Worm (Caenorhabditis elegans): Measurements from ENCODE around the gene lonp-2.

Gene lonp-2

DNA sequence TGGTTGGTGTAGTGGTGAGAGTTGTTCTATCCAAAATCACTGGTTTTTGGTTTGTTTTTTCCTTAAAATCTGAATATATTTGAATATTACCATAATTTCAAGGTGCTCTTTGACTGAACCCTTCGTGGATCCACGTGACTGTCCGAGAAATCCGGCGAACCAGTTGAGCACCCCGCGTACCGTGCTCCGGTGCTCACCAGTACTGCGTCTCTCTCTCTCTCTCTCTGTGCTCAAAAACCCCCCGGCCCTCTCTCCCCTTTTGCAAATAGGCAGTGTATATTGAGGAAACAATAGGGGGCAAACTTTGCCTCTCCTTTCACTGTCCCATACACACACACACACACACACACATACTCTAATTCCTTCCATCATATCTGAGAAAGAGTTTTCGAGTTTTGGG is 42.4 kb downstream of the lonp-2 start:
- TF ChIP-seq pha-4 (tag; optimal IDR thresholded peaks at IDR 0.05): peak; percentile 30
- TF ChIP-seq ceh-39 (tag; optimal IDR thresholded peaks at IDR 0.05): no peak
- TF ChIP-seq nhr-237 (tag; optimal IDR thresholded peaks at IDR 0.05): no peak
- no peak for TF ChIP-seq lsy-2 (tag; optimal IDR thresholded peaks at IDR 0.05)

DNA sequence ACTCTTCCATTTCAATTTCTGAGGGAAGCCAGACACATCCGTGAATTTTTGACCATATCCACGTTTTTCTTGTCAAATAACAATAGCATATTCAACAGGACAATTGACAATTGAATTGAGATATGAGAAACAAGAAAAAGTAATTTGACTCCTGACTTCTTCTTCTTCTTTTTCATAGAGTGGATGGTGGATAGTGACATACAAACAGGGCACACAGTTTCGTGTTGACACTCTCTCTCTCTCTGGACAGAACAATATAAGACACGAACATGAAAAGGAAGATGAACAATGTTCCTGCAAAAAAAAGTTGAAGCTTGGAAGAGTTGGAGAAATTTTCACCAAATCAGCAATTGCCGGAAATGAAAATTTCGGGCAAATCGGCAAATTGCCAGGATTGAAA is 43.5 kb downstream of the lonp-2 start:
- TF ChIP-seq nhr-76 (tag; optimal IDR thresholded peaks at IDR 0.05): no peak
- no peak for TF ChIP-seq flh-1 (GFP tag; optimal IDR thresholded peaks at IDR 0.05)
- no peak for TF ChIP-seq drap-1 (GFP tag; optimal IDR thresholded peaks at IDR 0.05)
- TF ChIP-seq ztf-11 (tag; optimal IDR thresholded peaks at IDR 0.05): no peak
- TF ChIP-seq nhr-28 (tag; optimal IDR thresholded peaks at IDR 0.05): no peak
- TF ChIP-seq M03D4.4 (tag; optimal IDR thresholded peaks at IDR 0.05): no peak
- no peak for TF ChIP-seq mls-2 (tag; optimal IDR thresholded peaks at IDR 0.05)
- no peak for TF ChIP-seq nhr-12 (tag; optimal IDR thresholded peaks at IDR 0.05)
- TF ChIP-seq tbx-8 (GFP tag; optimal IDR thresholded peaks at IDR 0.05): no peak
- TF ChIP-seq ces-1 (GFP tag; optimal IDR thresholded peaks at IDR 0.05): no peak
- no peak for TF ChIP-seq unc-39 (tag; optimal IDR thresholded peaks at IDR 0.05)
- no peak for TF ChIP-seq blmp-1 (tag; optimal IDR thresholded peaks at IDR 0.05)
- no peak for TF ChIP-seq unc-120 (tag; optimal IDR thresholded peaks at IDR 0.05; ENCODE audit: poor library complexity, severe bottlenecking)
- TF ChIP-seq ceh-83 (GFP tag; optimal IDR thresholded peaks at IDR 0.05): no peak
- TF ChIP-seq ham-2 (GFP tag; optimal IDR thresholded peaks at IDR 0.05): no peak
- no peak for TF ChIP-seq bed-3 (GFP tag; optimal IDR thresholded peaks at IDR 0.05)

DNA sequence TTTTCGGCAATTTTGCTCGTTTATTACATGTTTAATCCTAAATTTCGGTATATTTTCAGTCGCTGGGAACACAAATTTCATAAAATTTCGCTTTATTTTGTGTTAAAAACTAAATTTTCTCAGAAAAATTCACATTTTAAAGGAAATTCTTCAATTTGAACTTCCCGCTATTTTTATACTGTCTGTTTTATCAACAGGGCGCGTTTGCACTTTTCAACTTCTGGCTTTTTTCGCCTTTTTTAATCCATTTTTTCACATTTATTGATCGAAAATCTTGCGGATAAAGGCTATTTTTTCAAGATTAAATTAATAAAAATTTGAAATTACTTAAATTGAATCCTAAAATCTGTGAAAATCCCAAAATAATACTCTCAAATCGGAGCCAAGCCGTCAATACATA is 44.6 kb downstream of the lonp-2 start:
- TF ChIP-seq lin-13 (tag; optimal IDR thresholded peaks at IDR 0.05) (no peak), lsy-2 (tag; optimal IDR thresholded peaks at IDR 0.05) (peak; percentile 33), mep-1 (tag; optimal IDR thresholded peaks at IDR 0.05) (peak; percentile 30), nhr-237 (tag; optimal IDR thresholded peaks at IDR 0.05) (peak; percentile 31), M03D4.4 (tag; optimal IDR thresholded peaks at IDR 0.05) (no peak)

DNA sequence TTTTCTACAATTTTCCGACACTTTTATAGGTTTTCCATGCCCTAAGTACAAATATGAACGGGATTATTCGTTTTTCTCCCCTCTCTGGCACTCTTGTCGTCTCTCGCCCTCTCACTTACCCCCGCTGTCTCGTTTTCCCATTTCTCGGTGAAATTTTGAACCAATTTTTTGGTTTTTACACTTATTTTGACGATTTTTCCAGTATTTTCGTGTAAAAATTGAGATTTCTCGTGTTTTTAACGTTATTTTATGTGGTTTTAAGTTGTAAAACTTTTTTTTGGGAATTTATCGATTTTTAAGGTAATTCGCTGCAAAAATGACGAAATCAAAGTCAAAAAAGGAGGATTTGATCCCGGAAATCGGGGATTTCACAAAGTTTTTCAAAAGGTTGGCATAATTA is 45.0 kb downstream of the lonp-2 start, which contains the start of gene Y75B8A.7:
TSS of gene Y75B8A.7 (plus strand) at position 301 of the 400 bp plus-strand sequence.
- TF ChIP-seq ceh-39 (tag; optimal IDR thresholded peaks at IDR 0.05) (no peak), mls-2 (tag; optimal IDR thresholded peaks at IDR 0.05) (no peak), lsy-2 (tag; optimal IDR thresholded peaks at IDR 0.05) (no peak), drap-1 (GFP tag; optimal IDR thresholded peaks at IDR 0.05) (no peak), mab-5 (tag; optimal IDR thresholded peaks at IDR 0.05) (no peak), nhr-237 (tag; optimal IDR thresholded peaks at IDR 0.05) (no peak), sem-2 (GFP tag; optimal IDR thresholded peaks at IDR 0.05) (no peak), ces-1 (GFP tag; optimal IDR thresholded peaks at IDR 0.05) (no peak), lin-13 (tag; optimal IDR thresholded peaks at IDR 0.05) (no peak), ceh-43 (GFP tag; optimal IDR thresholded peaks at IDR 0.05) (no peak), pha-4 (tag; optimal IDR thresholded peaks at IDR 0.05) (no peak), bed-3 (GFP tag; optimal IDR thresholded peaks at IDR 0.05) (no peak), ham-2 (GFP tag; optimal IDR thresholded peaks at IDR 0.05) (no peak), nhr-2 (tag; optimal IDR thresholded peaks at IDR 0.05) (no peak)

- no peak for TF ChIP-seq pha-4 (tag; optimal IDR thresholded peaks at IDR 0.05)
- no peak for TF ChIP-seq lin-32 (GFP tag; optimal IDR thresholded peaks at IDR 0.05)
- TF ChIP-seq unc-62 (GFP tag; optimal IDR thresholded peaks at IDR 0.05): no peak
- TF ChIP-seq hlh-1 (tag; optimal IDR thresholded peaks at IDR 0.05): no peak
- TF ChIP-seq lsy-2 (tag; optimal IDR thresholded peaks at IDR 0.05): no peak
- TF ChIP-seq zip-8 (tag; optimal IDR thresholded peaks at IDR 0.05): no peak
- TF ChIP-seq ztf-11 (tag; optimal IDR thresholded peaks at IDR 0.05): no peak
- no peak for TF ChIP-seq mls-2 (tag; optimal IDR thresholded peaks at IDR 0.05)
- no peak for TF ChIP-seq ham-2 (GFP tag; optimal IDR thresholded peaks at IDR 0.05)
These were observed 45.9 kb downstream of the lonp-2 start for ce11 chrIII:12153514-12153913.

DNA sequence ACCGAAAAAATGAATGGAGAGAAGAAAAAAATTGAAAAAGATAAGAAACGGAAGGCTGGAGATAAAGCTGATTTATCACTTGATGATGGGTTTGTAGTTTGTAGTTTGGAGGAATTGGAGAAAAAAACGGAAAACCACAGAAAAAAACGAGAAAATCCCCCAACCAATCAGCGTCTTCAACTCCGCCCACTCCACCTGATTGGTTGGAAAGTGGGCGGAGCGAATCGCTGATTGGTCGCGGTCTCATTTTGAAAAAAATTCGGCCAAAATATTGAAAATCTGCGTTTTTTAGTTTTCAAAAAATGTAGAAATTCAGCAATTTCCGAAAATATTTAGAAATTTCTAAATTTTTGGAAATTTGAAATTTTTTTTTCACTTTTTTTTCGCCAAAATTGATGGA is 48.2 kb downstream of the lonp-2 start:
- TF ChIP-seq mls-2 (tag; optimal IDR thresholded peaks at IDR 0.05) (no peak), cnd-1 (tag; optimal IDR thresholded peaks at IDR 0.05) (no peak), blmp-1 (tag; optimal IDR thresholded peaks at IDR 0.05) (no peak), unc-39 (tag; optimal IDR thresholded peaks at IDR 0.05) (no peak), elt-3 (tag; optimal IDR thresholded peaks at IDR 0.05) (no peak), unc-62 (GFP tag; optimal IDR thresholded peaks at IDR 0.05) (no peak), sem-2 (GFP tag; optimal IDR thresholded peaks at IDR 0.05) (no peak), sptf-1 (tag; optimal IDR thresholded peaks at IDR 0.05) (no peak), bed-3 (GFP tag; optimal IDR thresholded peaks at IDR 0.05) (no peak), elt-1 (tag; optimal IDR thresholded peaks at IDR 0.05; ENCODE audit: borderline replicate concordance, insufficient read depth) (no peak), drap-1 (GFP tag; optimal IDR thresholded peaks at IDR 0.05) (no peak), nhr-28 (tag; optimal IDR thresholded peaks at IDR 0.05) (no peak), pha-4 (tag; optimal IDR thresholded peaks at IDR 0.05) (no peak), unc-120 (tag; optimal IDR thresholded peaks at IDR 0.05; ENCODE audit: poor library complexity, severe bottlenecking) (no peak), nhr-76 (tag; optimal IDR thresholded peaks at IDR 0.05) (no peak)

All from whole organism, mixed stage, embryonic.